Fruit fly (Drosophila melanogaster) whole organism, embryonic: Measurements from ENCODE around the gene Swip-1.
A peak's percentile ranks its signal among the peaks of the same experiment; 100 is the strongest.

ENCODE experiments used
- Atf3 ChIP-seq: fragments of 200-800 bp; sonication (Bioruptor generic); optimal IDR thresholded peaks from 3 replicates; lab custom pipeline; 2016; ENCODE audit warnings: missing biosample characterization, missing genetic modification characterization
- CG10274 ChIP-seq: fragments of 200-800 bp; sonication (Bioruptor generic); optimal IDR thresholded peaks from 3 replicates; lab custom pipeline; 2017; ENCODE audit warnings: missing biosample characterization, mild to moderate bottlenecking, missing genetic modification characterization
- CG11560 ChIP-seq: fragments of 200-800 bp; sonication (Bioruptor generic); IDR thresholded peaks from 3 replicates; pipeline ENCODE4 v1.3.6; 2022; ENCODE audit warnings: missing biosample characterization, missing genetic modification characterization
- CG12155 ChIP-seq: fragments of 200-800 bp; sonication (Bioruptor generic); optimal IDR thresholded peaks from 3 replicates; lab custom pipeline; 2016; ENCODE audit warnings: missing biosample characterization, missing genetic modification characterization
- CG12744 ChIP-seq: fragments of 200-800 bp; sonication (Bioruptor generic); optimal IDR thresholded peaks from 2 replicates; lab custom pipeline; 2016; ENCODE audit warnings: missing biosample characterization, missing genetic modification characterization
- CG12769 ChIP-seq: fragments of 200-800 bp; sonication (Bioruptor generic); optimal IDR thresholded peaks from 2 replicates; lab custom pipeline; 2019; ENCODE audit warnings: missing biosample characterization, mild to moderate bottlenecking, missing genetic modification characterization, moderate library complexity
- CG16813 ChIP-seq: fragments of 200-800 bp; sonication (Bioruptor generic); IDR thresholded peaks from 3 replicates; pipeline ENCODE4 v1.3.6; 2022; ENCODE audit warnings: missing biosample characterization, missing genetic modification characterization; ENCODE audit not compliant: partially characterized antibody
- CG18262 ChIP-seq: fragments of 200-800 bp; optimal IDR thresholded peaks from 3 replicates; lab custom pipeline; 2019; ENCODE audit warnings: missing biosample characterization, mild to moderate bottlenecking, missing genetic modification characterization, moderate library complexity
- CG18619 ChIP-seq: fragments of 200-800 bp; sonication (Bioruptor generic); optimal IDR thresholded peaks from 3 replicates; lab custom pipeline; 2017; ENCODE audit warnings: missing biosample characterization, mild to moderate bottlenecking, missing genetic modification characterization
- CG2116 ChIP-seq: fragments of 200-800 bp; sonication (Bioruptor generic); optimal IDR thresholded peaks from 3 replicates; lab custom pipeline; 2018; ENCODE audit warnings: missing biosample characterization, mild to moderate bottlenecking, missing genetic modification characterization
- CG34224 ChIP-seq: fragments of 200-800 bp; sonication (Bioruptor generic); IDR thresholded peaks from 3 replicates; pipeline ENCODE4 v1.3.6; 2022; ENCODE audit warnings: missing biosample characterization, missing genetic modification characterization; ENCODE audit not compliant: partially characterized antibody
- CG4282 ChIP-seq: fragments of 200-800 bp; sonication (Bioruptor generic); optimal IDR thresholded peaks from 2 replicates; lab custom pipeline; 2016; ENCODE audit warnings: missing biosample characterization, missing genetic modification characterization
- CG4730 ChIP-seq: fragments of 200-800 bp; sonication (Bioruptor generic); IDR thresholded peaks from 2 replicates; pipeline ENCODE4 v1.3.6; 2022; ENCODE audit warnings: missing biosample characterization, missing genetic modification characterization
- CG7745 ChIP-seq: fragments of 200-800 bp; sonication (Bioruptor generic); optimal IDR thresholded peaks from 2 replicates; lab custom pipeline; 2018; ENCODE audit warnings: missing biosample characterization, mild to moderate bottlenecking, missing genetic modification characterization, moderate library complexity
- CG8281 ChIP-seq: fragments of 200-800 bp; sonication (Bioruptor generic); optimal IDR thresholded peaks from 2 replicates; lab custom pipeline; 2018; ENCODE audit warnings: missing biosample characterization, mild to moderate bottlenecking, missing genetic modification characterization, moderate library complexity
- Dref ChIP-seq: fragments of 200-800 bp; sonication (Bioruptor generic); IDR thresholded peaks from 2 replicates; pipeline ENCODE4 v1.3.6; 2022; ENCODE audit warnings: missing biosample characterization, missing genetic modification characterization
- Drgx ChIP-seq: fragments of 200-800 bp; sonication (Bioruptor generic); IDR thresholded peaks from 2 replicates; pipeline ENCODE4 v1.3.6; 2022; ENCODE audit warnings: missing biosample characterization, missing genetic modification characterization
- E2f1 ChIP-seq: fragments of 200-800 bp; sonication (Bioruptor generic); IDR thresholded peaks from 2 replicates; pipeline ENCODE4 v1.3.6; 2022; ENCODE audit warnings: missing biosample characterization, missing genetic modification characterization
- Fer1 ChIP-seq: fragments of 200-800 bp; sonication (Bioruptor generic); optimal IDR thresholded peaks from 2 replicates; lab custom pipeline; 2017; ENCODE audit warnings: missing biosample characterization, mild to moderate bottlenecking, missing genetic modification characterization
- HLH4C ChIP-seq: fragments of 200-800 bp; sonication (Bioruptor generic); IDR thresholded peaks from 3 replicates; pipeline ENCODE4 v1.3.6; 2022; ENCODE audit warnings: missing biosample characterization, missing genetic modification characterization; ENCODE audit not compliant: partially characterized antibody
- HmgD ChIP-seq: fragments of 200-800 bp; sonication (Bioruptor generic); optimal IDR thresholded peaks from 3 replicates; lab custom pipeline; 2016; ENCODE audit warnings: missing biosample characterization, missing genetic modification characterization
- Hr78 ChIP-seq, 2 experiments: fragments of 200-800 bp in 1 of 2; fragments of >200 bp in 1 of 2; sonication (Bioruptor generic) in 1 of 2; optimal IDR thresholded peaks; 2 replicates each; lab custom pipeline; 2017 to 2019; ENCODE audit warnings: missing biosample characterization in 2 of 2, missing genetic modification characterization in 2 of 2, mild to moderate bottlenecking in 1 of 2, moderate library complexity in 1 of 2
- MBD-R2 ChIP-seq: fragments of 200-800 bp; sonication (Bioruptor generic); IDR thresholded peaks from 2 replicates; pipeline ENCODE4 v1.3.6; 2022; ENCODE audit warnings: missing biosample characterization, missing genetic modification characterization
- Med ChIP-seq: fragments of 200-800 bp; sonication (Bioruptor generic); peaks from one replicate; lab custom pipeline; 2016; ENCODE audit warnings: missing biosample characterization, missing genetic modification characterization, mild to moderate bottlenecking, inconsistent platforms, moderate library complexity
- NK7.1 ChIP-seq: fragments of 200-800 bp; sonication (Bioruptor generic); optimal IDR thresholded peaks from 3 replicates; lab custom pipeline; 2016; ENCODE audit warnings: missing biosample characterization, missing genetic modification characterization
- Nf-YA ChIP-seq: fragments of 200-800 bp; sonication (Bioruptor generic); IDR thresholded peaks from 2 replicates; pipeline ENCODE4 v1.3.6; 2022; ENCODE audit warnings: missing biosample characterization, missing genetic modification characterization
- Optix ChIP-seq: fragments of 200-800 bp; sonication (Bioruptor generic); IDR thresholded peaks from 3 replicates; pipeline ENCODE4 v1.3.6; 2022; ENCODE audit warnings: missing biosample characterization, missing genetic modification characterization
- Sox100B ChIP-seq: fragments of 200-800 bp; sonication (Bioruptor generic); optimal IDR thresholded peaks from 3 replicates; lab custom pipeline; 2018; ENCODE audit warnings: missing biosample characterization, mild to moderate bottlenecking, missing genetic modification characterization
- Ssrp ChIP-seq: fragments of 200-800 bp; sonication (Bioruptor generic); optimal IDR thresholded peaks from 2 replicates; lab custom pipeline; 2018; ENCODE audit warnings: missing biosample characterization, mild to moderate bottlenecking, missing genetic modification characterization, moderate library complexity
- Vsx1 ChIP-seq: fragments of 200-800 bp; sonication (Bioruptor generic); optimal IDR thresholded peaks from 2 replicates; lab custom pipeline; 2017; ENCODE audit warnings: missing biosample characterization, mild to moderate bottlenecking, missing genetic modification characterization, missing genetic modification reagents
- ab ChIP-seq: fragments of 200-800 bp; sonication (Bioruptor generic); optimal IDR thresholded peaks from 2 replicates; lab custom pipeline; 2016; ENCODE audit warnings: missing biosample characterization, missing genetic modification characterization
- al ChIP-seq: fragments of 200-800 bp; sonication (Bioruptor generic); IDR thresholded peaks from 2 replicates; pipeline ENCODE4 v1.3.6; 2022; ENCODE audit warnings: missing biosample characterization, missing genetic modification characterization
- da ChIP-seq: fragments of 200-800 bp; sonication (Bioruptor generic); optimal IDR thresholded peaks from 2 replicates; lab custom pipeline; 2016; ENCODE audit warnings: missing biosample characterization, missing genetic modification characterization
- dimm ChIP-seq: fragments of 200-800 bp; sonication (Bioruptor generic); IDR thresholded peaks from 2 replicates; pipeline ENCODE4 v1.3.6; 2022; ENCODE audit warnings: missing biosample characterization, missing genetic modification characterization
- dpn ChIP-seq, 2 experiments: fragments of 200-800 bp; sonication (Bioruptor generic); optimal IDR thresholded peaks; 3 replicates each; lab custom pipeline; 2016; ENCODE audit warnings: missing biosample characterization in 2 of 2, missing genetic modification characterization in 2 of 2
- en ChIP-seq: fragments of 200-800 bp; sonication (Bioruptor generic); optimal IDR thresholded peaks from 2 replicates; lab custom pipeline; 2016; ENCODE audit warnings: missing biosample characterization, missing genetic modification characterization
- fu2 ChIP-seq: fragments of 200-800 bp; sonication (Bioruptor generic); optimal IDR thresholded peaks from 2 replicates; lab custom pipeline; 2016; ENCODE audit warnings: missing biosample characterization, missing genetic modification characterization
- gfzf ChIP-seq: fragments of 200-800 bp; sonication (Bioruptor generic); optimal IDR thresholded peaks from 2 replicates; lab custom pipeline; 2016; ENCODE audit warnings: missing biosample characterization, mild to moderate bottlenecking, missing genetic modification characterization, moderate library complexity
- knrl ChIP-seq: fragments of 200-800 bp; sonication (Bioruptor generic); IDR thresholded peaks from 3 replicates; pipeline ENCODE4 v1.3.6; 2022; ENCODE audit warnings: missing biosample characterization, missing genetic modification characterization; ENCODE audit not compliant: partially characterized antibody
- lmd ChIP-seq: fragments of 200-800 bp; sonication (Bioruptor generic); IDR thresholded peaks from 2 replicates; pipeline ENCODE4 v1.3.6; 2022; ENCODE audit warnings: missing biosample characterization, missing genetic modification characterization
- lola ChIP-seq, 3 experiments: fragments of >200 bp in 2 of 3; fragments of 200-800 bp in 1 of 3; sonication (Bioruptor generic) in 1 of 3; optimal IDR thresholded peaks; 2 replicates each; lab custom pipeline; 2017 to 2019; ENCODE audit warnings: missing biosample characterization in 3 of 3, missing genetic modification characterization in 3 of 3, mild to moderate bottlenecking in 1 of 3, moderate library complexity in 1 of 3
- nerfin-2 ChIP-seq: fragments of 200-800 bp; sonication (Bioruptor generic); IDR thresholded peaks from 2 replicates; pipeline ENCODE4 v1.3.6; 2022; ENCODE audit warnings: missing biosample characterization, missing genetic modification characterization; ENCODE audit not compliant: partially characterized antibody
- onecut ChIP-seq: fragments of 200-800 bp; sonication (Bioruptor generic); IDR thresholded peaks from 2 replicates; pipeline ENCODE4 v1.3.6; 2022; ENCODE audit warnings: missing biosample characterization, missing genetic modification characterization
- sug ChIP-seq: fragments of 200-800 bp; optimal IDR thresholded peaks from 2 replicates; lab custom pipeline; 2019; ENCODE audit warnings: missing biosample characterization, mild to moderate bottlenecking, missing genetic modification characterization, moderate library complexity
- tna ChIP-seq: fragments of 200-800 bp; sonication (Bioruptor generic); IDR thresholded peaks from 2 replicates; pipeline ENCODE4 v1.3.6; 2022; ENCODE audit warnings: missing biosample characterization, missing genetic modification characterization; ENCODE audit not compliant: partially characterized antibody
- trem ChIP-seq: fragments of 200-800 bp; optimal IDR thresholded peaks from 3 replicates; lab custom pipeline; 2019; ENCODE audit warnings: missing biosample characterization, mild to moderate bottlenecking, missing genetic modification characterization, moderate library complexity
- unc-4 ChIP-seq: fragments of 200-800 bp; sonication (Bioruptor generic); IDR thresholded peaks from 2 replicates; pipeline ENCODE4 v1.3.6; 2022; ENCODE audit warnings: missing biosample characterization, missing genetic modification characterization; ENCODE audit not compliant: partially characterized antibody
- vnd ChIP-seq: fragments of 200-800 bp; sonication (Bioruptor generic); IDR thresholded peaks from 3 replicates; pipeline ENCODE4 v1.3.6; 2022; ENCODE audit warnings: missing biosample characterization, missing genetic modification characterization; ENCODE audit not compliant: partially characterized antibody
- wek ChIP-seq: fragments of 200-800 bp; sonication (Bioruptor generic); optimal IDR thresholded peaks from 3 replicates; lab custom pipeline; 2018; ENCODE audit warnings: missing biosample characterization, mild to moderate bottlenecking, missing genetic modification characterization, moderate library complexity
- zfh2 ChIP-seq: fragments of 200-800 bp; sonication (Bioruptor generic); optimal IDR thresholded peaks from 2 replicates; lab custom pipeline; 2016; ENCODE audit warnings: missing biosample characterization, missing genetic modification characterization

The Swip-1 gene

dm6 chr2L:18948724-18949108 is 38.4 kb downstream of the Swip-1 start, which contains the start of gene CG10428 (continued):
- TF ChIP-seq CG34224 (GFP tag; lab: Robert Waterston, UW) (0 out of 3 replicates have a peak, but pooled peaks have one; percentile 48), en (GFP tag; lab: Kevin White, UChicago) (no peak), dimm (GFP tag; lab: Robert Waterston, UW) (no peak), CG10274 (GFP tag; lab: Kevin White, UChicago) (no peak), trem (tag; lab: Kevin White, UChicago) (peak; percentile 46), Vsx1 (no peak), lmd (GFP tag; lab: Robert Waterston, UW) (no peak), fu2 (GFP tag; lab: Kevin White, UChicago) (no peak), unc-4 (GFP tag; lab: Robert Waterston, UW) (peak; percentile 60), HLH4C (GFP tag; lab: Robert Waterston, UW) (peak; percentile 63), tna (no peak), Fer1 (GFP tag; lab: Kevin White, UChicago) (no peak), MBD-R2 (peak; percentile 69), NK7.1 (GFP tag; lab: Kevin White, UChicago) (no peak), CG18619 (GFP tag; lab: Kevin White, UChicago) (no peak), E2f1 (no peak), Drgx (GFP tag; lab: Robert Waterston, UW) (no peak), vnd (GFP tag; lab: Robert Waterston, UW) (peak; percentile 41; the same call in 1 of the 3 replicates), Optix (GFP tag; lab: Robert Waterston, UW) (no peak), nerfin-2 (GFP tag; lab: Robert Waterston, UW) (peak; percentile 46; the same call in 1 of the 2 replicates), knrl (GFP tag; lab: Robert Waterston, UW) (no peak), onecut (GFP tag; lab: Robert Waterston, UW) (no peak), sug (peak; percentile 99), al (GFP tag; lab: Robert Waterston, UW) (no peak), dpn (GFP tag; optimal IDR thresholded peaks at IDR 0.05; lab: Kevin White, UChicago) (no peak), CG8281 (tag; lab: Kevin White, UChicago) (no peak), zfh2 (GFP tag; lab: Kevin White, UChicago) (no peak), CG18262 (tag; lab: Kevin White, UChicago) (no peak), Nf-YA (no peak), Ssrp (tag; lab: Kevin White, UChicago) (no peak), Hr78 (GFP tag; optimal IDR thresholded peaks at IDR 0.05; lab: Kevin White, UChicago) (no peak), Sox100B (no peak), CG4730 (no peak), CG12744 (GFP tag; lab: Kevin White, UChicago) (no peak), gfzf (GFP tag; lab: Kevin White, UChicago) (peak; percentile 16), CG11560 (peak; percentile 13; the same call in 1 of the 3 replicates), HmgD (no peak), Atf3 (GFP tag; lab: Kevin White, UChicago) (no peak), wek (no peak), CG2116 (GFP tag; lab: Kevin White, UChicago) (peak; percentile 60), CG4282 (no peak), CG12155 (GFP tag; lab: Kevin White, UChicago) (peak; percentile 69), ab (GFP tag; lab: Kevin White, UChicago) (no peak), CG16813 (GFP tag; lab: Robert Waterston, UW) (peak; percentile 43; the same call in 2 of the 3 replicates), Med (GFP tag; lab: Kevin White, UChicago) (no peak), Dref (GFP tag; lab: Robert Waterston, UW) (peak; percentile 93), lola (GFP tag; optimal IDR thresholded peaks at IDR 0.05; lab: Kevin White, UChicago) (no peak), CG7745 (tag; lab: Kevin White, UChicago) (peak; percentile 97), CG12769 (tag; lab: Kevin White, UChicago) (no peak), da (GFP tag; lab: Kevin White, UChicago) (no peak)
